Fruit fly (Drosophila melanogaster) whole organism, embryonic: Measurements from ENCODE around the gene RpL18.
A peak's percentile ranks its signal among the peaks of the same experiment; 100 is the strongest.

Experiments
- Adf1 ChIP-seq: fragments of 200-800 bp; sonication (Bioruptor generic); IDR thresholded peaks from 2 replicates; pipeline ENCODE4 v1.3.6; 2022; ENCODE audit warnings: missing biosample characterization, missing genetic modification characterization
- CG10565 ChIP-seq: fragments of 200-800 bp; sonication (Bioruptor generic); optimal IDR thresholded peaks from 3 replicates; lab custom pipeline; 2016; ENCODE audit warnings: missing biosample characterization, mild to moderate bottlenecking, missing genetic modification characterization
- CG10979 ChIP-seq: fragments of 200-800 bp; sonication (Bioruptor generic); optimal IDR thresholded peaks from 2 replicates; lab custom pipeline; 2018; ENCODE audit warnings: missing biosample characterization, mild to moderate bottlenecking, missing genetic modification characterization, moderate library complexity
- CG11093 ChIP-seq: fragments of 200-800 bp; sonication (Bioruptor generic); IDR thresholded peaks from 3 replicates; pipeline ENCODE4 v1.3.6; 2022; ENCODE audit warnings: missing biosample characterization, missing genetic modification characterization
- CG12071 ChIP-seq: fragments of 200-800 bp; sonication (Bioruptor generic); optimal IDR thresholded peaks from 3 replicates; lab custom pipeline; 2018; ENCODE audit warnings: missing biosample characterization, mild to moderate bottlenecking, missing genetic modification characterization
- CG12104 ChIP-seq: fragments of 200-800 bp; sonication (Bioruptor generic); optimal IDR thresholded peaks from 3 replicates; lab custom pipeline; 2016; ENCODE audit warnings: missing biosample characterization, missing genetic modification characterization
- CG12236 ChIP-seq: fragments of 200-800 bp; sonication (Bioruptor generic); optimal IDR thresholded peaks from 2 replicates; lab custom pipeline; 2016; ENCODE audit warnings: missing biosample characterization, missing genetic modification characterization
- CG14014 ChIP-seq: fragments of 200-800 bp; sonication (Bioruptor generic); IDR thresholded peaks from 2 replicates; pipeline ENCODE4 v1.3.6; 2022; ENCODE audit warnings: missing biosample characterization, missing genetic modification characterization
- CG14860 ChIP-seq: fragments of 200-800 bp; sonication (Bioruptor generic); IDR thresholded peaks from 3 replicates; pipeline ENCODE4 v1.3.6; 2022; ENCODE audit warnings: missing biosample characterization, missing genetic modification characterization; ENCODE audit not compliant: partially characterized antibody
- CG15696 ChIP-seq: fragments of 200-800 bp; sonication (Bioruptor generic); optimal IDR thresholded peaks from 2 replicates; lab custom pipeline; 2019; ENCODE audit warnings: missing biosample characterization, mild to moderate bottlenecking, missing genetic modification characterization, moderate library complexity
- CG17359 ChIP-seq: fragments of 200-800 bp; sonication (Bioruptor generic); optimal IDR thresholded peaks from 3 replicates; lab custom pipeline; 2018; ENCODE audit warnings: missing biosample characterization, mild to moderate bottlenecking, missing genetic modification characterization, moderate library complexity
- CG17385 ChIP-seq: fragments of 200-800 bp; sonication (Bioruptor generic); optimal IDR thresholded peaks from 3 replicates; lab custom pipeline; 2018; ENCODE audit warnings: missing biosample characterization, mild to moderate bottlenecking, missing genetic modification characterization
- CG2678 ChIP-seq: fragments of 200-800 bp; sonication (Bioruptor generic); optimal IDR thresholded peaks from 3 replicates; lab custom pipeline; 2019; ENCODE audit warnings: missing biosample characterization, mild to moderate bottlenecking, missing genetic modification characterization, moderate library complexity
- CG3163 ChIP-seq: fragments of 200-800 bp; sonication (Bioruptor generic); optimal IDR thresholded peaks from 3 replicates; lab custom pipeline; 2016; ENCODE audit warnings: missing biosample characterization, missing genetic modification characterization
- CG8924 ChIP-seq: fragments of 200-800 bp; optimal IDR thresholded peaks from 3 replicates; lab custom pipeline; 2019; ENCODE audit warnings: missing biosample characterization, mild to moderate bottlenecking, missing genetic modification characterization, moderate library complexity
- CG9215 ChIP-seq: fragments of 200-800 bp; sonication (Bioruptor generic); IDR thresholded peaks from 2 replicates; pipeline ENCODE4 v1.3.6; 2022; ENCODE audit warnings: missing biosample characterization, missing genetic modification characterization
- CG9437 ChIP-seq: fragments of 200-800 bp; sonication (Bioruptor generic); optimal IDR thresholded peaks from 2 replicates; lab custom pipeline; 2018; ENCODE audit warnings: missing biosample characterization, mild to moderate bottlenecking, missing genetic modification characterization
- D ChIP-seq, 2 experiments: fragments of 200-800 bp in 1 of 2; fragments of >200 bp in 1 of 2; sonication (Bioruptor generic) in 1 of 2; optimal IDR thresholded peaks; 2 replicates in 1 of 2; 3 replicates in 1 of 2; lab custom pipeline; 2017; ENCODE audit warnings: mild to moderate bottlenecking in 1 of 2, missing biosample characterization in 1 of 2, missing genetic modification characterization in 1 of 2, missing genetic modification reagents in 1 of 2
- Dbx ChIP-seq: fragments of 200-800 bp; sonication (Bioruptor generic); IDR thresholded peaks from 3 replicates; pipeline ENCODE4 v1.3.6; 2022; ENCODE audit warnings: missing biosample characterization, missing genetic modification characterization
- E2f1 ChIP-seq: fragments of 200-800 bp; sonication (Bioruptor generic); IDR thresholded peaks from 2 replicates; pipeline ENCODE4 v1.3.6; 2022; ENCODE audit warnings: missing biosample characterization, missing genetic modification characterization
- Ets97D ChIP-seq: fragments of 200-800 bp; sonication (Bioruptor generic); optimal IDR thresholded peaks from 3 replicates; lab custom pipeline; 2016; ENCODE audit warnings: missing biosample characterization, missing genetic modification characterization
- Gsc ChIP-seq: fragments of 200-800 bp; sonication (Bioruptor generic); IDR thresholded peaks from 2 replicates; pipeline ENCODE4 v1.3.6; 2022; ENCODE audit warnings: missing biosample characterization, missing genetic modification characterization
- HmgD ChIP-seq: fragments of 200-800 bp; sonication (Bioruptor generic); optimal IDR thresholded peaks from 3 replicates; lab custom pipeline; 2016; ENCODE audit warnings: missing biosample characterization, missing genetic modification characterization
- Hmx ChIP-seq: fragments of 200-800 bp; sonication (Bioruptor generic); optimal IDR thresholded peaks from 2 replicates; lab custom pipeline; 2016; ENCODE audit warnings: missing biosample characterization, missing genetic modification characterization
- MTF-1 ChIP-seq: fragments of 200-800 bp; sonication (Bioruptor generic); optimal IDR thresholded peaks from 2 replicates; lab custom pipeline; 2018; ENCODE audit warnings: missing biosample characterization, mild to moderate bottlenecking, missing genetic modification characterization, borderline replicate concordance
- Meics ChIP-seq: fragments of 200-800 bp; sonication (Bioruptor generic); optimal IDR thresholded peaks from 2 replicates; lab custom pipeline; 2017; ENCODE audit warnings: missing biosample characterization, mild to moderate bottlenecking, missing genetic modification characterization
- Mes4 ChIP-seq: fragments of 200-800 bp; sonication (Bioruptor generic); optimal IDR thresholded peaks from 2 replicates; lab custom pipeline; 2016; ENCODE audit warnings: missing biosample characterization, missing genetic modification characterization
- NFAT ChIP-seq: fragments of 200-800 bp; sonication (Bioruptor generic); IDR thresholded peaks from 2 replicates; pipeline ENCODE4 v1.3.6; 2022; ENCODE audit warnings: missing biosample characterization, missing genetic modification characterization
- Nf-YB ChIP-seq: fragments of 200-800 bp; sonication (Bioruptor generic); optimal IDR thresholded peaks from 3 replicates; lab custom pipeline; 2019; ENCODE audit warnings: missing biosample characterization, mild to moderate bottlenecking, missing genetic modification characterization, moderate library complexity
- Oaz ChIP-seq: fragments of 200-800 bp; sonication (Bioruptor generic); IDR thresholded peaks from 2 replicates; pipeline ENCODE4 v1.3.6; 2022; ENCODE audit warnings: missing biosample characterization, missing genetic modification characterization
- Six4 ChIP-seq: fragments of 200-800 bp; sonication (Bioruptor generic); optimal IDR thresholded peaks from 2 replicates; lab custom pipeline; 2016; ENCODE audit warnings: missing biosample characterization, missing genetic modification characterization
- Sry-β ChIP-seq: fragments of 200-800 bp; sonication (Bioruptor generic); optimal IDR thresholded peaks from 2 replicates; lab custom pipeline; 2018; ENCODE audit warnings: missing biosample characterization, mild to moderate bottlenecking, missing genetic modification characterization, moderate library complexity
- Taf1 ChIP-seq: fragments of 200-800 bp; sonication (Bioruptor generic); IDR thresholded peaks from 2 replicates; pipeline ENCODE4 v1.3.6; 2022; ENCODE audit warnings: missing biosample characterization, missing genetic modification characterization
- Trl ChIP-seq, 3 experiments: fragments of >200 bp in 2 of 3; fragments of 200-800 bp in 1 of 3; sonication (Bioruptor generic) in 1 of 3; optimal IDR thresholded peaks; 2 replicates in 1 of 3; 3 replicates in 2 of 3; lab custom pipeline; 2016 to 2017; ENCODE audit warnings: missing biosample characterization in 1 of 3, missing genetic modification characterization in 1 of 3
- az2 ChIP-seq: fragments of 200-800 bp; sonication (Bioruptor generic); optimal IDR thresholded peaks from 3 replicates; lab custom pipeline; 2016; ENCODE audit warnings: missing biosample characterization, missing genetic modification characterization
- bab2 ChIP-seq: fragments of 200-800 bp; sonication (Bioruptor generic); optimal IDR thresholded peaks from 2 replicates; lab custom pipeline; 2016; ENCODE audit warnings: missing biosample characterization, missing genetic modification characterization
- cg ChIP-seq: fragments of 200-800 bp; sonication (Bioruptor generic); optimal IDR thresholded peaks from 3 replicates; lab custom pipeline; 2019; ENCODE audit warnings: missing biosample characterization, mild to moderate bottlenecking, missing genetic modification characterization, moderate library complexity
- chm ChIP-seq: fragments of 200-800 bp; sonication (Bioruptor generic); IDR thresholded peaks from 2 replicates; pipeline ENCODE4 v1.3.6; 2022; ENCODE audit warnings: missing biosample characterization, missing genetic modification characterization
- croc ChIP-seq: fragments of 200-800 bp; sonication (Bioruptor generic); conservative IDR thresholded peaks from 3 replicates; pipeline ENCODE4 v1.3.6; 2022; ENCODE audit warnings: missing biosample characterization, missing genetic modification characterization
- gem ChIP-seq: fragments of 200-800 bp; sonication (Bioruptor generic); optimal IDR thresholded peaks from 2 replicates; lab custom pipeline; 2019; ENCODE audit warnings: missing biosample characterization, mild to moderate bottlenecking, missing genetic modification characterization, moderate library complexity
- gsb-n ChIP-seq: fragments of 200-800 bp; sonication (Bioruptor generic); optimal IDR thresholded peaks from 3 replicates; lab custom pipeline; 2018; ENCODE audit warnings: missing biosample characterization, mild to moderate bottlenecking, missing genetic modification characterization
- her ChIP-seq: fragments of 200-800 bp; sonication (Bioruptor generic); optimal IDR thresholded peaks from 2 replicates; lab custom pipeline; 2016; ENCODE audit warnings: missing biosample characterization, missing genetic modification characterization
- kay ChIP-seq: fragments of 200-800 bp; sonication (Bioruptor generic); optimal IDR thresholded peaks from 2 replicates; lab custom pipeline; 2016; ENCODE audit warnings: missing biosample characterization, missing genetic modification characterization
- pb ChIP-seq: fragments of 200-800 bp; sonication (Bioruptor generic); optimal IDR thresholded peaks from 3 replicates; lab custom pipeline; 2016; ENCODE audit warnings: missing biosample characterization, missing genetic modification characterization
- pita ChIP-seq: fragments of 200-800 bp; sonication (Bioruptor generic); optimal IDR thresholded peaks from 2 replicates; lab custom pipeline; 2017; ENCODE audit warnings: missing biosample characterization, mild to moderate bottlenecking, missing genetic modification characterization
- sens-2 ChIP-seq: fragments of 200-800 bp; sonication (Bioruptor generic); IDR thresholded peaks from 2 replicates; pipeline ENCODE4 v1.3.6; 2022; ENCODE audit warnings: missing biosample characterization, missing genetic modification characterization
- sim ChIP-seq: fragments of 200-800 bp; sonication (Bioruptor generic); IDR thresholded peaks from 2 replicates; pipeline ENCODE4 v1.3.6; 2022; ENCODE audit warnings: missing biosample characterization, missing genetic modification characterization
- so ChIP-seq: fragments of 200-800 bp; sonication (Bioruptor generic); IDR thresholded peaks from 3 replicates; pipeline ENCODE4 v1.3.6; 2022; ENCODE audit warnings: missing biosample characterization, missing genetic modification characterization
- wor ChIP-seq: fragments of 200-800 bp; sonication (Bioruptor generic); IDR thresholded peaks from 2 replicates; pipeline ENCODE4 v1.3.6; 2022; ENCODE audit warnings: missing biosample characterization, missing genetic modification characterization

Gene RpL18

DNA sequence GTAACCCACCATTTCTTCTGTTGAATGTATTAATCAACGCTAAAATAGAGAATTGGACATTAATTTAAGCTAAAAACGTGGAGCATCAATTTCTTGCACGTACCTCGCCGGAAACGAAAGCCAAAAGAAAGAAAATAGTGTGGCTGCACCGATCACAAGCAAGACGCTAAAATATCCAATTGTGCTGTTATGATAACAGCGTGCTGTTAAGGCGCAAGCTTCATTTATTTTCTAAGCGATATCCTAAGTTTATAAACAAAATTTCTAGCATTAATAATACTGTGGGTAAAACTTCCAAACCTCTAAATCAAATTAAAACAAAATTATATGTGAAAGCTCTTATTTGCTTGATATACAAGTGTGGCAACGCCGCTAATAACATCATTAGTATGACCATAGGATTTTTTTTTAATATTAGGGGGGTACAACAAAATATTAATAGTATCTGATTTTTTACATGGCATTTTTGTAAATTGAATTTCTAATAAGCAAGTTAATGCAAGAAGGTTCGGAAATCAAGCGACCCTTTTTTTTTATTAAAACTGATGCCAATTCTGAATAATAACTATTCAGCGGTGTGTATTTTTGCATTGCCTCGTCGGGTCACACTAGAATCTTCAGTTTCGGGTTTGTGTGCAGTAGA, at the start of gene RpL18, which contains the start of gene Neos (continued):
- TF ChIP-seq Gsc: no peak
- TF ChIP-seq Ets97D: peak; percentile 99
- TF ChIP-seq sim (GFP tag; lab: Robert Waterston, UW): peak; percentile 47; the same call in 1 of the 2 replicates
- TF ChIP-seq CG10979 (tag; lab: Kevin White, UChicago): peak; percentile 43
- peak; percentile 68 for TF ChIP-seq sens-2
- TF ChIP-seq Dbx: peak; percentile 67
- no peak for TF ChIP-seq CG9215 (GFP tag; lab: Robert Waterston, UW)
- TF ChIP-seq kay (GFP tag; lab: Kevin White, UChicago): peak; percentile 42
- peak; percentile 78 for TF ChIP-seq CG8924 (tag; lab: Kevin White, UChicago)
- peak; percentile 54 for TF ChIP-seq pb (GFP tag; lab: Kevin White, UChicago)
- TF ChIP-seq wor (GFP tag; lab: Robert Waterston, UW): no peak
- peak; percentile 23; the same call in 1 of the 2 replicates for TF ChIP-seq Adf1 (GFP tag; lab: Robert Waterston, UW)
- TF ChIP-seq Hmx (GFP tag; lab: Kevin White, UChicago): peak; percentile 58
- TF ChIP-seq D (optimal IDR thresholded peaks at IDR 0.05; lab: Kevin White, UChicago): no peak
- peak; percentile 41 for TF ChIP-seq D (GFP tag; optimal IDR thresholded peaks at IDR 0.05; lab: Kevin White, UChicago)
- peak; percentile 74; the same call in 2 of the 3 replicates for TF ChIP-seq so (GFP tag; lab: Robert Waterston, UW)
- TF ChIP-seq Trl (optimal IDR thresholded peaks at IDR 0.05; lab: Kevin White, UChicago): no peak
- peak; percentile 76 for TF ChIP-seq Trl (GFP tag; optimal IDR thresholded peaks at IDR 0.05; lab: Kevin White, UChicago)
- peak; percentile 72 for TF ChIP-seq gem (tag; lab: Kevin White, UChicago)
- TF ChIP-seq CG10565 (GFP tag; lab: Kevin White, UChicago): no peak
- TF ChIP-seq E2f1 (GFP tag; lab: Robert Waterston, UW): peak; percentile 42; the same call in 1 of the 2 replicates
- TF ChIP-seq NFAT (GFP tag; lab: Robert Waterston, UW): peak; percentile 43; the same call in 1 of the 2 replicates
- no peak for TF ChIP-seq pita (GFP tag; lab: Kevin White, UChicago)
- TF ChIP-seq croc (GFP tag; lab: Robert Waterston, UW): no peak
- no peak for TF ChIP-seq HmgD (GFP tag; lab: Kevin White, UChicago)
- peak; percentile 67 for TF ChIP-seq CG2678 (tag; lab: Kevin White, UChicago)
- TF ChIP-seq az2: peak; percentile 63
- peak; percentile 76 for TF ChIP-seq CG12104
- peak; percentile 18 for TF ChIP-seq Sry-β (GFP tag; lab: Kevin White, UChicago)
- TF ChIP-seq Oaz: no peak
- no peak for TF ChIP-seq CG11093 (GFP tag; lab: Robert Waterston, UW)
- TF ChIP-seq CG14860 (GFP tag; lab: Robert Waterston, UW): no peak
- TF ChIP-seq Nf-YB (GFP tag; lab: Kevin White, UChicago): peak; percentile 63
- peak; percentile 83 for TF ChIP-seq Mes4 (GFP tag; lab: Kevin White, UChicago)
- peak; percentile 83 for TF ChIP-seq MTF-1
- TF ChIP-seq cg (GFP tag; lab: Kevin White, UChicago): no peak
- TF ChIP-seq her (GFP tag; lab: Kevin White, UChicago): peak; percentile 21
- peak; percentile 71 for TF ChIP-seq CG3163 (GFP tag; lab: Kevin White, UChicago)
- TF ChIP-seq Taf1 (GFP tag; lab: Robert Waterston, UW): peak; percentile 26; the same call in 1 of the 2 replicates
- peak; percentile 79 for TF ChIP-seq CG17385
- peak; percentile 76 for TF ChIP-seq chm (GFP tag; lab: Robert Waterston, UW)
- TF ChIP-seq CG12071 (GFP tag; lab: Kevin White, UChicago): peak; percentile 79
- no peak for TF ChIP-seq Six4 (GFP tag; lab: Kevin White, UChicago)
- TF ChIP-seq bab2 (GFP tag; lab: Kevin White, UChicago): peak; percentile 54
- TF ChIP-seq CG14014 (GFP tag; lab: Robert Waterston, UW): peak; percentile 38
- TF ChIP-seq CG12236 (GFP tag; lab: Kevin White, UChicago): peak; percentile 70
- peak; percentile 14 for TF ChIP-seq CG15696
- TF ChIP-seq CG17359 (tag; lab: Kevin White, UChicago): peak; percentile 66
- TF ChIP-seq Meics (GFP tag; lab: Kevin White, UChicago): peak; percentile 86
- peak; percentile 68 for TF ChIP-seq gsb-n (tag; lab: Kevin White, UChicago)
- peak; percentile 50 for TF ChIP-seq CG9437
